Worm (Caenorhabditis elegans): ENCODE results near the gene R08C7.4.
A peak's percentile ranks its signal among the peaks of the same experiment; 100 is the strongest.

ce11 chrIV:4470885-4471772 lies 36.3 kb downstream of the R08C7.4 start:
- TF ChIP-seq ztf-11 (tag; optimal IDR thresholded peaks at IDR 0.05) (peak in 1 of 2 experiments; percentile 38), ztf-4 (tag; optimal IDR thresholded peaks at IDR 0.05) (no peak), nhr-237 (tag; optimal IDR thresholded peaks at IDR 0.05) (no peak), aly-2 (tag; optimal IDR thresholded peaks at IDR 0.05) (no peak), hlh-17 (GFP tag; optimal IDR thresholded peaks at IDR 0.05; ENCODE audit: borderline replicate concordance) (no peak), rnt-1 (tag; optimal IDR thresholded peaks at IDR 0.05) (peak; percentile 50), sptf-1 (tag; optimal IDR thresholded peaks at IDR 0.05) (no peak), elt-3 (tag; optimal IDR thresholded peaks at IDR 0.05) (peak in 1 of 6 experiments; percentile 33), jun-1 (tag; optimal IDR thresholded peaks at IDR 0.05) (no peak), pqm-1 (tag; optimal IDR thresholded peaks at IDR 0.05) (no peak), zag-1 (tag; optimal IDR thresholded peaks at IDR 0.05) (no peak), nhr-11 (tag; optimal IDR thresholded peaks at IDR 0.05) (no peak), snpc-4 (tag; optimal IDR thresholded peaks at IDR 0.05) (no peak)
